Worm (Caenorhabditis elegans): ENCODE measurements around the gene pat-3.

pat-3 gene

DNA sequence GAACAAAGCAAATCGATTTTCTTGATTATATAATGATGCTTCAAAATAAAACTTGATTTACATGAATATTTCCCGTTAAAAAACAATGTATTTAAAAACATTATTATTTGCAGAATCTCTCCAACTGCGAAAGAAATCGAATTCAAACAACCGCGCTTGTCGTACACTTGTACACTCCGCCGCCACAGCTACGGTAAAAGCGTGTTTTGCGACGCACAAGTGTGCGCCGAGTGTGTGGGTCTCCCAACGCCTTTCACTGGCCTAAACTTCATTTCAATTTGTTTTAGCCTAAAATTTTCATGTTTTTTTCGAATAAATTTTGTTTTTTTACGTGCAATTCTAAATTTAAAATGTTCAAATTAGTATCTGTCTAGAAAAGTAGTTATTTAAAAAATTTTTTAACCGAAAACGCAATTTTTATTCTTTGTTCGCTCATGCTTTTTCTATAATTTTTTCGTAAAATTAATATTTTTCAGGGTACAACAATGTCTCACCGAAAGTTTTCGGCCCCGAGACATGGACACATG, 46.5 kb downstream of the pat-3 start, which contains the start of gene rpl-3 (continued):
- TF ChIP-seq lin-26 (GFP tag; IDR thresholded peaks at IDR 0.05), result peak; percentile 99
- TF ChIP-seq pha-4 (tag; optimal IDR thresholded peaks at IDR 0.05), result peak; percentile 100
- TF ChIP-seq mel-28 (tag; optimal IDR thresholded peaks at IDR 0.05; ENCODE audit: borderline replicate concordance), result peak; percentile 93
- TF ChIP-seq nfyb-1 (GFP tag; IDR thresholded peaks at IDR 0.05), result peak; percentile 100
- peak; percentile 98 for TF ChIP-seq nfya-2 (GFP tag; IDR thresholded peaks at IDR 0.05)
- TF ChIP-seq lir-1 (GFP tag; conservative IDR thresholded peaks at IDR 0.05), result peak; percentile 100
- peak; percentile 97 for TF ChIP-seq lag-1 (GFP tag; IDR thresholded peaks at IDR 0.05)
- TF ChIP-seq nhr-27 (tag; optimal IDR thresholded peaks at IDR 0.05), result peak; percentile 99
- peak; percentile 99 for TF ChIP-seq ztf-3 (GFP tag; optimal IDR thresholded peaks at IDR 0.05)
- TF ChIP-seq ceh-91 (GFP tag; IDR thresholded peaks at IDR 0.05), result peak; percentile 100
- peak; percentile 99 for TF ChIP-seq lin-40 (tag; optimal IDR thresholded peaks at IDR 0.05)
- TF ChIP-seq let-526 (GFP tag; IDR thresholded peaks at IDR 0.05), result peak; percentile 100
- TF ChIP-seq nhr-120 (GFP tag; IDR thresholded peaks at IDR 0.05), result peak; percentile 99
- peak; percentile 98 for TF ChIP-seq unc-130 (GFP tag; optimal IDR thresholded peaks at IDR 0.05)
- TF ChIP-seq hrde-1 (tag; optimal IDR thresholded peaks at IDR 0.05; ENCODE audit: borderline replicate concordance), result peak; percentile 98
- TF ChIP-seq lsy-27 (tag; optimal IDR thresholded peaks at IDR 0.05; ENCODE audit: borderline replicate concordance, insufficient read depth), result peak; percentile 54
- TF ChIP-seq egl-44 (GFP tag; IDR thresholded peaks at IDR 0.05), result peak; percentile 99
- peak; percentile 95 for TF ChIP-seq snpc-4 (GFP tag; optimal IDR thresholded peaks at IDR 0.05)
- TF ChIP-seq snpc-4 (tag; optimal IDR thresholded peaks at IDR 0.05), result peak; percentile 94 to 96 (median 96)
- TF ChIP-seq madf-8 (GFP tag; conservative IDR thresholded peaks at IDR 0.05), result peak; percentile 96
- TF ChIP-seq repo-1 (tag; optimal IDR thresholded peaks at IDR 0.05), result peak; percentile 100
- TF ChIP-seq ceh-79 (tag; optimal IDR thresholded peaks at IDR 0.05), result peak; percentile 100
- peak; percentile 99 for TF ChIP-seq F33H1.4 (GFP tag; IDR thresholded peaks at IDR 0.05)
- peak; percentile 100 for TF ChIP-seq ekl-4 (GFP tag; IDR thresholded peaks at IDR 0.05)
- TF ChIP-seq ztf-26 (tag; optimal IDR thresholded peaks at IDR 0.05), result peak; percentile 100
- peak; percentile 93 for TF ChIP-seq akir-1 (GFP tag; optimal IDR thresholded peaks at IDR 0.05)
- peak; percentile 100 for TF ChIP-seq D2030.7 (GFP tag; IDR thresholded peaks at IDR 0.05)
- peak; percentile 91 for TF ChIP-seq ztf-18 (tag; optimal IDR thresholded peaks at IDR 0.05)
- TF ChIP-seq B0035.1 (tag; optimal IDR thresholded peaks at IDR 0.05), result peak; percentile 97
- TF ChIP-seq ceh-40 (GFP tag; IDR thresholded peaks at IDR 0.05), result peak; percentile 96
- peak; percentile 98 for TF ChIP-seq F39B2.1 (GFP tag; IDR thresholded peaks at IDR 0.05)
- peak; percentile 100 for TF ChIP-seq athp-1 (tag; optimal IDR thresholded peaks at IDR 0.05)
- TF ChIP-seq ceh-100 (GFP tag; IDR thresholded peaks at IDR 0.05), result peak; percentile 95
- TF ChIP-seq attf-5 (GFP tag; optimal IDR thresholded peaks at IDR 0.05), result peak; percentile 100
- peak; percentile 93 for TF ChIP-seq mes-4 (tag; optimal IDR thresholded peaks at IDR 0.05)
- peak; percentile 96 to 97 for TF ChIP-seq let-607 (tag; optimal IDR thresholded peaks at IDR 0.05)
- peak; percentile 94 for TF ChIP-seq egrh-3 (GFP tag; IDR thresholded peaks at IDR 0.05)
- TF ChIP-seq attf-6 (GFP tag; IDR thresholded peaks at IDR 0.05), result peak; percentile 93
- TF ChIP-seq nhr-90 (tag; optimal IDR thresholded peaks at IDR 0.05), result peak; percentile 99
- peak; percentile 99 for TF ChIP-seq madf-3 (GFP tag; IDR thresholded peaks at IDR 0.05)
- peak; percentile 98 for TF ChIP-seq cebp-1 (GFP tag; IDR thresholded peaks at IDR 0.05)
- TF ChIP-seq cebp-1 (tag; optimal IDR thresholded peaks at IDR 0.05), result peak; percentile 100
- peak; percentile 100 for TF ChIP-seq dpff-1 (tag; optimal IDR thresholded peaks at IDR 0.05)
- TF ChIP-seq ZK185.1 (tag; optimal IDR thresholded peaks at IDR 0.05; ENCODE audit: poor library complexity, severe bottlenecking), result peak; percentile 99
- peak; percentile 96 for TF ChIP-seq ztf-25 (GFP tag; IDR thresholded peaks at IDR 0.05)
- TF ChIP-seq aptf-2 (GFP tag; conservative IDR thresholded peaks at IDR 0.05), result peak; percentile 92
- TF ChIP-seq lin-35 (GFP tag; optimal IDR thresholded peaks at IDR 0.05), result peak; percentile 99 to 100 (median 100)
- peak; percentile 100 for TF ChIP-seq F52B5.7 (tag; optimal IDR thresholded peaks at IDR 0.05)

Measured in whole organism, young adult.